Worm (Caenorhabditis elegans): ENCODE data around the gene set-30.

DNA sequence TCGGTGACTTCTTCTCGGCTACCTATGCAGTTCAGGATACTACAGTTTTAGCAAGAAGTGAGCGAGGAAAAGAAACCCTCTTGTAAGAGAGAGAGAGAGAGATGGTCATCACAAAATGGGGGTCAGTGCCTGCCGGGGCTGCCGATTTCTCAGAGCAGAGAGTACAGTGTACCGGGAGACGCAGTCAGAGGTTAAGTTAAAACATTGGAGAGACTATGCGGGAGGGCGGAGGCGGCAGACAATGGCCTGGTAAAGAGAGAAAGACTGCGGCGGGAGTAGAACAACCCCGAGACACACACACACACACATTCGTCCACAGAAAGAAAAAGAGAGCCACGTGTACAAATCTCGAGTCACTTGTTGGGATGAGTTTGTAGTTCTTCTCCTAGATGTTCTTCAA is 27.6 kb upstream of the set-30 start:
- TF ChIP-seq ama-1 (optimal IDR thresholded peaks at IDR 0.05) = no peak
- TF ChIP-seq ama-1 (GFP tag; optimal IDR thresholded peaks at IDR 0.05) = no peak
- TF ChIP-seq lag-1 (GFP tag; IDR thresholded peaks at IDR 0.05) = no peak
- no peak for TF ChIP-seq nhr-179 (tag; optimal IDR thresholded peaks at IDR 0.05)
- no peak for TF ChIP-seq unc-62 (GFP tag; optimal IDR thresholded peaks at IDR 0.05)
- TF ChIP-seq F57A8.1 (GFP tag; optimal IDR thresholded peaks at IDR 0.05) = no peak
- TF ChIP-seq F49E8.2 (tag; optimal IDR thresholded peaks at IDR 0.05; ENCODE audit: insufficient read depth) = no peak
- no peak for TF ChIP-seq snpc-4 (GFP tag; optimal IDR thresholded peaks at IDR 0.05)
- no peak for TF ChIP-seq snpc-4 (tag; optimal IDR thresholded peaks at IDR 0.05)
- no peak for TF ChIP-seq B0261.1 (tag; optimal IDR thresholded peaks at IDR 0.05)
- peak; percentile 90 for TF ChIP-seq hmg-1.2 (GFP tag; IDR thresholded peaks at IDR 0.05)

Measured in whole organism, young adult.